Worm (Caenorhabditis elegans): Measurements from ENCODE around the gene col-128.

ce11 chrIV:11572524-11572923 lies 20.8 kb upstream of the col-128 start:
- TF ChIP-seq unc-30 (tag; optimal IDR thresholded peaks at IDR 0.05) (no peak), nhr-47 (tag; optimal IDR thresholded peaks at IDR 0.05) (no peak), nhr-76 (tag; optimal IDR thresholded peaks at IDR 0.05) (no peak)

Measured in whole organism, L1 larva.